Worm (Caenorhabditis elegans): Measurements from ENCODE around the gene T27D12.6.

The T27D12.6 gene

ce11 chrII:11859833-11860232 lies 24.5 kb downstream of the T27D12.6 start:
- TF ChIP-seq unc-62 (GFP tag; optimal IDR thresholded peaks at IDR 0.05) = no peak

ce11 chrII:11860623-11861079 lies 25.3 kb downstream of the T27D12.6 start, which contains the start of gene K12D12.5:
K12D12.5 (plus strand) TSS chrII:11861029.
- TF ChIP-seq unc-62 (GFP tag; optimal IDR thresholded peaks at IDR 0.05) = no peak

DNA sequence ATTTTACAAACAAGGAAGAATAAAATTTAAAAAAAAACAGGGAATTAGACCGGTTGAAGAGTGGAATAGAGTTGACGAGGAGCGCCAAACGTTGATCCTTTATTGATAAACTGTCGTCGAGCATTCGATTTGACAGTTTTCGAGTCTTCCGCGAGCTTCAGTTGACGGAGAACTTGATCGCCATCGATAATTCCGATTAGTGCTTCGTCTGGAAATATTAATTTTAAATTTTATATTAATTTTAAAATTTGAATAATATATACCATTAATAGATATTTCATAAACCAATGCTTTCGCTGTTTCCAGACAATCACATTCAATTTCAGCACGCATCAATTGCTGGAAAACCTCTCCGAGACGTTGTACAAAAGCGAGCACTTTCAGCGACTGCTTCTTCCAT lies 30.3 kb downstream of the T27D12.6 start, which contains the start of gene K12D12.4:
TSS of gene K12D12.4 (minus strand) at position 101 of the 400 bp plus-strand sequence.
- no peak for TF ChIP-seq unc-62 (GFP tag; optimal IDR thresholded peaks at IDR 0.05)

ce11 chrII:11868234-11868633 lies 32.9 kb downstream of the T27D12.6 start, which contains the start of gene col-84:
col-84 (plus strand) TSS chrII:11868534.
- no peak for TF ChIP-seq unc-62 (GFP tag; optimal IDR thresholded peaks at IDR 0.05)

DNA sequence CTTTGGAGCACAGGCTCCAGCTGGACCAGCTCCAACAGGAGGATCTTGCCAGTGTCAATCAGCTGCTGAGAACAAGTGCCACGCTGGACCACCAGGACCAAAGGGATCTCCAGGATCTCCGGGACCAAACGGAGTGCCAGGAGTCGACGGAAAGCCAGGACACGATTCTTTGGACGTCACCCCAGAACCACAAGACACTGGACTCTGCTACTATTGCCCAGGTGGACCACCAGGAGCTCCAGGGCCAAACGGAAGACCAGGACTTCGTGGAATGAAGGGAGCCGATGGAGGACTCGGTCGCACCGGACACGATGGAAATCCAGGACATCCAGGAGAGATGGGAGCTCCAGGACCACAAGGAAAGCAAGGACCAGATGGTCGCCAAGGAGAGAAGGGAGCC lies 33.6 kb downstream of the T27D12.6 start:
- TF ChIP-seq unc-62 (GFP tag; optimal IDR thresholded peaks at IDR 0.05) = no peak

ce11 chrII:11874674-11875198 lies 39.4 kb downstream of the T27D12.6 start, which contains the start of the genes npp-3 and top-2:
npp-3 (minus strand) TSS chrII:11874788.
top-2 (plus strand) TSS chrII:11875148.
- no peak for TF ChIP-seq unc-62 (GFP tag; optimal IDR thresholded peaks at IDR 0.05)

DNA sequence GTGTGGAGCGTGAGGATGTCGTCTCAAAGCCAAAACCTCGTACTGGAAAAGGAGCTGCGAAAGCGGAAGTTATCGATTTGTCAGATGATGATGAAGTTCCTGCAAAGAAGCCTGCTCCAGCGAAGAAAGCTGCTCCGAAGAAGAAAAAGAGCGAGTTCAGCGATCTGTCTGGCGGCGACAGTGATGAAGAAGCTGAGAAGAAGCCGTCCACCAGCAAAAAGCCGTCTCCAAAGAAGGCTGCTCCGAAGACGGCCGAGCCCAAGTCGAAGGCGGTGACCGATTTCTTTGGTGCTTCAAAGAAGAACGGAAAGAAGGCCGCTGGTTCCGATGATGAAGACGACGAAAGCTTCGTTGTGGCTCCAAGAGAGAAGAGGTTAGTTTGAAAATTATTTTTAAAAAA lies 44.5 kb downstream of the T27D12.6 start:
- no peak for TF ChIP-seq unc-62 (GFP tag; optimal IDR thresholded peaks at IDR 0.05)

- no peak for TF ChIP-seq unc-62 (GFP tag; optimal IDR thresholded peaks at IDR 0.05)
Observed at ce11 chrII:11880456-11881353, 45.4 kb downstream of the T27D12.6 start.

DNA sequence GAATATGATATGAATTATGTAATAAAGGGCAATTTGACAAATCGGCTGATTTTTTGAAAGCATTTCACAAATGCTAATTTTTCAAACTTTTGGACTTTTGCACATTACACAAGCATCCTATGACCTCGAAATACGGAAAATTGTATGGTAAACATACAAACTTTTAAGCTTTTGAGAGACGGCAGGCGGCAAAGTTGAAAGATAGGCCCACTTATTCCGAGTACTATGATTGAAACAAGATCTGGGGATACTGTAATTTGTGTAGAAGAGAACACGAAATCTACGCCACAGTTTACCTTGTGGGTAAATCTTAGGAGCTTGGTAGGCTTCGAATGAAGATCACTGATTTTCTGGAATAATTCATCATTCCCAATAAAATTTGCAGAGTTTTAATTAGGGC lies 48.3 kb downstream of the T27D12.6 start, which contains the start of gene ZK930.6:
TSS of gene ZK930.6 (plus strand) at position 301 of the 400 bp plus-strand sequence.
- no peak for TF ChIP-seq unc-62 (GFP tag; optimal IDR thresholded peaks at IDR 0.05)

All from whole organism, dauer.